Worm (Caenorhabditis elegans): ENCODE results near the gene B0432.11.

DNA sequence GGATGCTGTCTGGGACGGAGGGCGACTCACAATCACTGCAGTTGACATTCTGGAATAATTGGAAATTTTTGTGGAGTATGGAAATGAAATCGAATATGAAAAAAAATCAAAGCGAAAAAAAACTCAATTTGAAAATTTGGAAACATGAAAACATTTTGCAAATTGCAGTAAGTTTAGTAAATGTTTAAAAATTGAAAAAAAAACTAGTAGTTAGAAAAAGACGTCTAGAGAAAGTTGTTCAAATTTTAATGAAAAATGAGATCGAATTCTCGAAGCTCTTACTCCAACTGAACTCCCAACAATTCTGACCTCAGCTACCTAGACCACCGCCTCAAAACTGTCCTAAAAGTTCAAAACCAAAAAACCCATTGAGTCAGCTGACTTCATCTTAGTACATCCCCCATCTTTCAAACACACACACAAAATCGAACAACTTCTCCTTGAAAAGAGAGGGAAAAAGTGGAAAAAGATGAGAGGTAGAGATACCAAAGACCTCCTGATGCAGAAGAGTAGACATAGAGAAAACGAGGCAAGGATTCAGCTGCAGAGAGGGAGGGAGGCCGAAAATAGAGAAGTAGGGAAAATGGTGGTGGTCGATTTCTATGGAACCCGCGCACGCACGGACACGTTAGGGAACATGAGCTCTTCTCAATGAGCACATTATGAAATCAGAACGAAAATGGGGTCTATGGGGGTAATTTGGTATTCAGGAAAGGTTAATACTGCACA, 28.7 kb upstream of the B0432.11 start, which contains the start of gene K01A2.10:
- TF ChIP-seq him-1 (tag; optimal IDR thresholded peaks at IDR 0.05) (no peak), dao-5 (tag; optimal IDR thresholded peaks at IDR 0.05) (no peak), W03F9.2 (tag; optimal IDR thresholded peaks at IDR 0.05) (no peak)

Data from whole organism, L4/young adult.